Fruit fly (Drosophila melanogaster): ENCODE data around the gene CG45002.

- TF ChIP-seq CG8478 (optimal IDR thresholded peaks at IDR 0.05) (no peak), CTCF (optimal IDR thresholded peaks at IDR 0.05) (no peak)
These were observed 121.1 kb downstream of the CG45002 start for dm6 chrX:16945414-16945813.
